Worm (Caenorhabditis elegans) whole organism, L4 larva: ENCODE results near the gene stdh-1.

ENCODE experiments used
- D1046.2 ChIP-seq: fragments of 200-800 bp; sonication (Bioruptor generic); IDR thresholded peaks from 2 replicates; pipeline ENCODE4 v1.3.6; 2022; ENCODE audit warnings: missing genetic modification characterization, missing compliant biosample characterization
- F10B5.3 ChIP-seq: sonication (generic microtip); optimal IDR thresholded peaks from 2 replicates; lab custom pipeline; 2016; ENCODE audit warnings: mild to moderate bottlenecking, missing genetic modification characterization, missing compliant biosample characterization
- F44E2.7 ChIP-seq: fragments of 200-800 bp; sonication (Bioruptor generic); IDR thresholded peaks from 2 replicates; pipeline ENCODE4 v2.1.2; 2022; ENCODE audit warnings: missing genetic modification characterization, missing compliant biosample characterization
- ZK337.2 ChIP-seq: fragments of 200-800 bp; sonication (Bioruptor generic); IDR thresholded peaks from 2 replicates; pipeline ENCODE4 v1.3.6; 2022; ENCODE audit warnings: missing genetic modification reagents, missing genetic modification characterization, missing compliant biosample characterization
- ama-1 ChIP-seq: fragments of 150-350 bp; optimal IDR thresholded peaks from 2 replicates; lab custom pipeline; 2014; ENCODE audit warnings: inconsistent platforms, mixed read lengths
- arid-1 ChIP-seq: fragments of 200-800 bp; sonication (Bioruptor generic); conservative IDR thresholded peaks from 2 replicates; pipeline ENCODE4 v1.3.6; 2022; ENCODE audit warnings: missing genetic modification reagents, missing genetic modification characterization, missing compliant biosample characterization
- ceh-20 ChIP-seq: fragments of 200-800 bp; sonication (Bioruptor generic); IDR thresholded peaks from 2 replicates; pipeline ENCODE4 v1.3.6; 2022; ENCODE audit warnings: missing genetic modification reagents, missing genetic modification characterization, missing compliant biosample characterization
- ceh-44 ChIP-seq: fragments of 200-800 bp; sonication (Bioruptor generic); IDR thresholded peaks from 2 replicates; pipeline ENCODE4 v1.3.6; 2022; ENCODE audit warnings: missing genetic modification reagents, missing genetic modification characterization, missing compliant biosample characterization
- cey-2 ChIP-seq: sonication (generic microtip); optimal IDR thresholded peaks from 3 replicates; lab custom pipeline; 2017; ENCODE audit warnings: missing genetic modification characterization, mild to moderate bottlenecking, missing compliant biosample characterization, antibody characterized with exemption, borderline replicate concordance; ENCODE audit not compliant: insufficient read depth
- daf-16 ChIP-seq, 3 experiments: sonication (generic microtip); optimal IDR thresholded peaks; 2 replicates each; lab custom pipeline; 2016 to 2017; ENCODE audit warnings: missing genetic modification characterization in 3 of 3, missing genetic modification reagents in 3 of 3, mild to moderate bottlenecking in 2 of 3, missing compliant biosample characterization in 2 of 3, missing biosample characterization in 1 of 3, moderate library complexity in 1 of 3
- daf-19 ChIP-seq: fragments of 200-800 bp; sonication (Bioruptor generic); conservative IDR thresholded peaks from 2 replicates; pipeline ENCODE4 v1.3.6; 2022; ENCODE audit warnings: missing genetic modification characterization, missing compliant biosample characterization
- egl-27 ChIP-seq: sonication (generic microtip); optimal IDR thresholded peaks from 3 replicates; lab custom pipeline; 2017; ENCODE audit warnings: missing biosample characterization, missing genetic modification reagents, missing genetic modification characterization
- fos-1 ChIP-seq: fragments of 150-350 bp; optimal IDR thresholded peaks from 2 replicates; lab custom pipeline; 2014; ENCODE audit warnings: missing biosample characterization, missing genetic modification characterization
- lin-38 ChIP-seq: fragments of 200-800 bp; sonication (Bioruptor generic); IDR thresholded peaks from 2 replicates; pipeline ENCODE4 v1.3.6; 2022; ENCODE audit warnings: missing genetic modification reagents, missing genetic modification characterization, missing compliant biosample characterization
- lin-39 ChIP-seq: fragments of 150-350 bp; optimal IDR thresholded peaks from 2 replicates; lab custom pipeline; 2014; ENCODE audit warnings: missing biosample characterization, missing genetic modification reagents, missing genetic modification characterization
- lir-3 ChIP-seq: sonication (generic microtip); optimal IDR thresholded peaks from 2 replicates; lab custom pipeline; 2016; ENCODE audit warnings: mild to moderate bottlenecking, missing genetic modification characterization, missing compliant biosample characterization
- madf-5 ChIP-seq, 2 experiments: fragments of 200-800 bp; sonication (Bioruptor generic); IDR thresholded peaks; 2 replicates each; pipeline ENCODE4 v1.3.6; 2022; ENCODE audit warnings: missing compliant biosample characterization in 2 of 2, missing genetic modification characterization in 2 of 2
- mdt-29 ChIP-seq: fragments of 200-800 bp; sonication (Bioruptor generic); IDR thresholded peaks from 2 replicates; pipeline ENCODE4 v1.3.6; 2022; ENCODE audit warnings: missing genetic modification reagents, missing genetic modification characterization, missing compliant biosample characterization
- mxl-3 ChIP-seq: fragments of 200-800 bp; sonication (Bioruptor generic); optimal IDR thresholded peaks from 2 replicates; lab custom pipeline; 2018; ENCODE audit warnings: mild to moderate bottlenecking, missing genetic modification characterization, missing compliant biosample characterization
- nhr-237 ChIP-seq: sonication (generic microtip); optimal IDR thresholded peaks from 2 replicates; lab custom pipeline; 2017; ENCODE audit warnings: missing biosample characterization, missing genetic modification characterization
- nhr-28 ChIP-seq: fragments of 150-350 bp; optimal IDR thresholded peaks from 2 replicates; lab custom pipeline; 2014; ENCODE audit warnings: missing biosample characterization, missing genetic modification characterization
- nhr-41 ChIP-seq: fragments of 200-800 bp; sonication (Bioruptor generic); IDR thresholded peaks from 2 replicates; pipeline ENCODE4 v1.3.6; 2022; ENCODE audit warnings: missing genetic modification reagents, missing genetic modification characterization, missing compliant biosample characterization
- nhr-76 ChIP-seq: fragments of 150-350 bp; optimal IDR thresholded peaks from 2 replicates; lab custom pipeline; 2014; ENCODE audit warnings: missing biosample characterization, missing genetic modification characterization
- nhr-77 ChIP-seq: fragments of 150-350 bp; optimal IDR thresholded peaks from 2 replicates; lab custom pipeline; 2014; ENCODE audit warnings: missing biosample characterization, missing genetic modification characterization
- pha-4 ChIP-seq, 2 experiments: fragments of 150-350 bp in 1 of 2; fragments of 200-800 bp in 1 of 2; sonication (Bioruptor generic) in 1 of 2; IDR thresholded peaks in 1 of 2; optimal IDR thresholded peaks in 1 of 2; 2 replicates each; pipeline versions ENCODE4 v1.3.6 to Lab custom; 2014 to 2022; ENCODE audit warnings: missing genetic modification characterization in 2 of 2, missing genetic modification reagents in 2 of 2, missing biosample characterization in 1 of 2, missing compliant biosample characterization in 1 of 2
- saeg-2 ChIP-seq: fragments of 200-800 bp; sonication (Bioruptor generic); IDR thresholded peaks from 2 replicates; pipeline ENCODE4 v1.3.6; 2022; ENCODE audit warnings: missing genetic modification reagents, missing genetic modification characterization, missing compliant biosample characterization
- set-16 ChIP-seq: fragments of 200-800 bp; sonication (Bioruptor generic); IDR thresholded peaks from 2 replicates; pipeline ENCODE4 v1.3.6; 2022; ENCODE audit warnings: missing genetic modification reagents, missing genetic modification characterization, missing compliant biosample characterization
- skn-1 ChIP-seq: fragments of 150-350 bp; optimal IDR thresholded peaks from 2 replicates; lab custom pipeline; 2014; ENCODE audit warnings: missing biosample characterization, missing genetic modification characterization
- spr-3 ChIP-seq: fragments of 200-800 bp; sonication (Bioruptor generic); optimal IDR thresholded peaks from 2 replicates; lab custom pipeline; 2018; ENCODE audit warnings: mild to moderate bottlenecking, missing genetic modification characterization, missing compliant biosample characterization
- unc-62 ChIP-seq, 3 experiments: fragments of 150-350 bp in 1 of 3; sonication (generic microtip); optimal IDR thresholded peaks in 2 of 3; peaks in 1 of 3; 1 replicate in 1 of 3; 2 replicates in 2 of 3; lab custom pipeline; 2014 to 2017; ENCODE audit warnings: missing biosample characterization in 3 of 3, missing genetic modification characterization in 3 of 3, missing genetic modification reagents in 3 of 3, missing genotype in 1 of 3
- zag-1 ChIP-seq: fragments of 150-350 bp; optimal IDR thresholded peaks from 2 replicates; lab custom pipeline; 2014; ENCODE audit warnings: missing biosample characterization, missing genetic modification characterization
- zfp-3 ChIP-seq: fragments of 200-800 bp; sonication (Bioruptor generic); conservative IDR thresholded peaks from 2 replicates; pipeline ENCODE4 v1.3.6; 2022; ENCODE audit warnings: missing genetic modification reagents, missing genetic modification characterization, missing compliant biosample characterization
- zip-11 ChIP-seq: fragments of 200-800 bp; sonication (Bioruptor generic); IDR thresholded peaks from 2 replicates; pipeline ENCODE4 v1.3.6; 2022; ENCODE audit warnings: missing genetic modification characterization, missing compliant biosample characterization
- ztf-7 ChIP-seq: fragments of 150-350 bp; optimal IDR thresholded peaks from 2 replicates; lab custom pipeline; 2014; ENCODE audit warnings: missing biosample characterization, missing genetic modification characterization

stdh-1 gene

ce11 chrV:13916196-13916595 lies 9.9 kb downstream of the stdh-1 start, which contains the start of gene str-252:
TSS of gene str-252 (plus strand) at chrV:13916496.
- TF ChIP-seq F10B5.3 (no peak), saeg-2 (GFP tag; lab: Robert Waterston, UW) (no peak), ama-1 (lab: Kevin White, UChicago) (no peak), zip-11 (GFP tag; lab: Robert Waterston, UW) (no peak), lin-38 (no peak), daf-16 (GFP tag; optimal IDR thresholded peaks at IDR 0.05; lab: Kevin White, UChicago) (no peak), daf-16 (tag; optimal IDR thresholded peaks at IDR 0.05; lab: Kevin White, UChicago) (no peak), zfp-3 (no peak), zag-1 (tag; lab: Kevin White, UChicago) (no peak), ZK337.2 (GFP tag; lab: Robert Waterston, UW) (no peak), daf-19 (GFP tag; lab: Robert Waterston, UW) (no peak), ceh-44 (GFP tag; lab: Robert Waterston, UW) (no peak), mxl-3 (GFP tag; lab: Kevin White, UChicago) (no peak), set-16 (GFP tag; lab: Robert Waterston, UW) (no peak)

DNA sequence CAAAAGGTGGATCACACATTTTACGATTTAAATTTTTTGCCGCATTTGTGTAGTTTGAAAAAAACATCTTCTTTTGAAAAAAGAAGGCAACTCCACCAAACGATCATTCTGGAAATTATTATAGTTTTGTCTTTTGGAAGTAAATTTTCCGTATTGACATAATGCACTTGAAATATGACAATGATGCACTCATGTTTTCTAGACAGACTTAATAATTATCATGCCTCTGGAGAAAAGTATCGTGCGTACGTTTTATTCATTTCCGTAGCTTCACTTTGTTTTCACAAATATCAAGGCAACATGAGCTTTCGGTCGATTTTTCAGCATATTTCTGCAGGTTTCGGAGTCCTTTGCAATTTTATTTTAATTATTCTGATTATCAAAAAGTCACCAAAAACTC lies 12.0 kb downstream of the stdh-1 start, which contains the start of gene str-250:
Gene str-250 (plus strand): TSS at position 301 of the 400 bp plus-strand sequence.
- TF ChIP-seq nhr-41 (GFP tag; lab: Robert Waterston, UW): no peak
- TF ChIP-seq ztf-7 (tag; lab: Kevin White, UChicago): no peak
- TF ChIP-seq zip-11 (GFP tag; lab: Robert Waterston, UW): no peak
- TF ChIP-seq nhr-28 (tag; lab: Kevin White, UChicago): no peak
- TF ChIP-seq F10B5.3: no peak

- TF ChIP-seq unc-62 (GFP tag; optimal IDR thresholded peaks at IDR 0.05 in 1 of 2; lab: Kevin White, UChicago): no peak
- no peak for TF ChIP-seq unc-62 (tag; optimal IDR thresholded peaks at IDR 0.05; lab: Kevin White, UChicago)
- no peak for TF ChIP-seq lin-39 (tag; lab: Kevin White, UChicago)
- TF ChIP-seq, all 104 proteins: peak for 0
Measured at ce11 chrV:13920730-13921129, 14.4 kb downstream of the stdh-1 start, which contains the start of gene srx-42. TSS of gene srx-42 (plus strand) at chrV:13921030.

DNA sequence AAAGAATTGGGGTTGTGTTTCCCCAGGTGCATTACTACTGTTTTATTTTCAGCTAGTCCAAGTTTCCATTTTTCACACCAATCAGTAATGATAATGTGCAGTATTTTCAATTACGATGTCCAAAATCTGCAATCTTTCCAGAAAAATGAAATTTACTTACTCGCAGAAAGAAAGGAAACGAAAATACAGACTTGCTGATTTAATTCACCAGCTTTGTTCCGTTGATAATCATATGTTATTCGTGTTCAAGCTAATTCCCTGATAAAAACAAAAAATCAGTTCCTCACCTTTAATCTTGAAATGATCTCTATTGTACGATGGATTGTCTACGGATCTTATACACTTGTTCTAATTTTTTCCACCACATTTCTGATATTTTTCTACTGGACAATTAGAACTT lies 17.6 kb downstream of the stdh-1 start, which contains the start of gene srxa-11:
Gene srxa-11 (plus strand): TSS at position 301 of the 400 bp plus-strand sequence.
- TF ChIP-seq nhr-237 (tag; lab: Kevin White, UChicago) (no peak), lir-3 (tag; lab: Kevin White, UChicago) (no peak), nhr-76 (tag; lab: Kevin White, UChicago) (no peak), madf-5 (GFP tag; IDR thresholded peaks at IDR 0.05; lab: Robert Waterston, UW) (no peak), F44E2.7 (GFP tag; lab: Robert Waterston, UW) (no peak), fos-1 (tag; lab: Kevin White, UChicago) (no peak), cey-2 (tag; lab: Kevin White, UChicago) (no peak)

- no peak for TF ChIP-seq nhr-77 (tag; lab: Kevin White, UChicago)
- no peak for TF ChIP-seq egl-27
- TF ChIP-seq spr-3: no peak
- TF ChIP-seq nhr-76 (tag; lab: Kevin White, UChicago): no peak
- no peak for TF ChIP-seq pha-4 (GFP tag; IDR thresholded peaks at IDR 0.05; lab: Robert Waterston, UW)
- no peak for TF ChIP-seq pha-4 (tag; optimal IDR thresholded peaks at IDR 0.05; lab: Kevin White, UChicago)
- no peak for TF ChIP-seq arid-1 (GFP tag; lab: Robert Waterston, UW)
- TF ChIP-seq ztf-7 (tag; lab: Kevin White, UChicago): no peak
- TF ChIP-seq F10B5.3: no peak
- no peak for TF ChIP-seq lin-39 (tag; lab: Kevin White, UChicago)
- no peak for TF ChIP-seq D1046.2 (GFP tag; lab: Robert Waterston, UW)
- TF ChIP-seq mdt-29 (GFP tag; lab: Robert Waterston, UW): no peak
- no peak for TF ChIP-seq daf-16 (GFP tag; optimal IDR thresholded peaks at IDR 0.05; lab: Kevin White, UChicago)
- TF ChIP-seq daf-16 (tag; optimal IDR thresholded peaks at IDR 0.05; lab: Kevin White, UChicago): no peak
- no peak for TF ChIP-seq cey-2 (tag; lab: Kevin White, UChicago)
- TF ChIP-seq skn-1 (tag; lab: Kevin White, UChicago): no peak
- no peak for TF ChIP-seq ceh-20 (GFP tag; lab: Robert Waterston, UW)
- TF ChIP-seq ZK337.2 (GFP tag; lab: Robert Waterston, UW): no peak
Measured at ce11 chrV:13926398-13926797, 20.1 kb downstream of the stdh-1 start, which contains the start of gene srxa-12. TSS of gene srxa-12 (plus strand) at chrV:13926698.
